Worm (Caenorhabditis elegans): ENCODE data around the gene cyp-35B2.

DNA sequence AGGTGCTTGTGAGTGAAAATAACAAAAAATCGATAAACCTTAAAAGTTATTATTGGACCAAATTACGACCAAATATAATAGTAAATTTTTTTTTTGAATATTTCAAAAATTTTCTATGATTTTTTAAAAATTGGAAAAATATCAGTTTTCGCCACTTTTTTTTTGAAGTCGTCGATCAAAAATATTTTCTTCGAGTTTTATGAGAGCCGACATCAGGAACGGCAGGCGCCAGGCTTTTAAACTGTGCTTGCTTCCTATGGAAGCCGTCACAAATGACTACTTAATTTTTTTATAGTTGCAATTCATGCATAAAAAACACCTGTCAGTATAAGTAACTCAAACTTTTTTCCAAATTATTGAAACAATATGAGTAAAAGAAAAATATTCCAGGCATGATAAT lies 38.5 kb upstream of the cyp-35B2 start:
- TF ChIP-seq flt-1 (GFP tag; IDR thresholded peaks at IDR 0.05) (no peak), ztf-29 (GFP tag; IDR thresholded peaks at IDR 0.05) (no peak), cog-1 (tag; optimal IDR thresholded peaks at IDR 0.05) (no peak), tab-1 (GFP tag; IDR thresholded peaks at IDR 0.05) (no peak), med-1 (GFP tag; optimal IDR thresholded peaks at IDR 0.05; ENCODE audit: insufficient read depth) (no peak), ref-1 (GFP tag; conservative IDR thresholded peaks at IDR 0.05) (no peak), klf-2 (GFP tag; conservative IDR thresholded peaks at IDR 0.05) (no peak), T22C8.4 (GFP tag; IDR thresholded peaks at IDR 0.05) (no peak)
